Fruit fly (Drosophila melanogaster) whole organism, embryonic: Measurements from ENCODE around the gene CG17029.

Source experiments
- ATbp ChIP-seq: fragments of 200-800 bp; sonication (Bioruptor generic); optimal IDR thresholded peaks from 2 replicates; lab custom pipeline; 2017; ENCODE audit warnings: missing biosample characterization, mild to moderate bottlenecking, missing genetic modification characterization, missing genetic modification reagents
- CG12236 ChIP-seq: fragments of 200-800 bp; sonication (Bioruptor generic); optimal IDR thresholded peaks from 2 replicates; lab custom pipeline; 2016; ENCODE audit warnings: missing biosample characterization, missing genetic modification characterization
- CG12744 ChIP-seq: fragments of 200-800 bp; sonication (Bioruptor generic); optimal IDR thresholded peaks from 2 replicates; lab custom pipeline; 2016; ENCODE audit warnings: missing biosample characterization, missing genetic modification characterization
- CG17328 ChIP-seq: fragments of 200-800 bp; sonication (Bioruptor generic); IDR thresholded peaks from 2 replicates; pipeline ENCODE4 v1.3.6; 2022; ENCODE audit warnings: missing biosample characterization, missing genetic modification characterization
- CG1792 ChIP-seq: fragments of 200-800 bp; sonication (Bioruptor generic); optimal IDR thresholded peaks from 2 replicates; lab custom pipeline; 2016; ENCODE audit warnings: missing biosample characterization, missing genetic modification characterization
- CG18262 ChIP-seq: fragments of 200-800 bp; optimal IDR thresholded peaks from 3 replicates; lab custom pipeline; 2019; ENCODE audit warnings: missing biosample characterization, mild to moderate bottlenecking, missing genetic modification characterization, moderate library complexity
- CG2712 ChIP-seq: fragments of 200-800 bp; optimal IDR thresholded peaks from 3 replicates; lab custom pipeline; 2019; ENCODE audit warnings: missing biosample characterization, mild to moderate bottlenecking, missing genetic modification characterization, moderate library complexity
- CG30403 ChIP-seq: fragments of 200-800 bp; sonication (Bioruptor generic); optimal IDR thresholded peaks from 3 replicates; lab custom pipeline; 2016; ENCODE audit warnings: missing biosample characterization, missing genetic modification characterization
- CG33213 ChIP-seq: fragments of 200-800 bp; sonication (Bioruptor generic); optimal IDR thresholded peaks from 3 replicates; lab custom pipeline; 2016; ENCODE audit warnings: missing biosample characterization, missing genetic modification characterization
- CG4360 ChIP-seq: fragments of 200-800 bp; sonication (Bioruptor generic); IDR thresholded peaks from 2 replicates; pipeline ENCODE4 v1.3.6; 2022; ENCODE audit warnings: missing biosample characterization, missing genetic modification characterization
- CG5180 ChIP-seq: fragments of 200-800 bp; sonication (Bioruptor generic); optimal IDR thresholded peaks from 3 replicates; lab custom pipeline; 2017; ENCODE audit warnings: missing biosample characterization, missing genetic modification characterization, mild to moderate bottlenecking, moderate library complexity, missing genetic modification reagents
- CG6175 ChIP-seq: fragments of 200-800 bp; sonication (Bioruptor generic); IDR thresholded peaks from 3 replicates; pipeline ENCODE4 v1.3.6; 2022; ENCODE audit warnings: missing biosample characterization, missing genetic modification characterization
- CG9727 ChIP-seq: fragments of 200-800 bp; sonication (Bioruptor generic); optimal IDR thresholded peaks from 3 replicates; lab custom pipeline; 2017; ENCODE audit warnings: missing biosample characterization, mild to moderate bottlenecking, missing genetic modification characterization
- D19B ChIP-seq: fragments of 200-800 bp; sonication (Bioruptor generic); optimal IDR thresholded peaks from 2 replicates; lab custom pipeline; 2017; ENCODE audit warnings: missing biosample characterization, mild to moderate bottlenecking, missing genetic modification characterization
- Dip3 ChIP-seq: fragments of 200-800 bp; sonication (Bioruptor generic); optimal IDR thresholded peaks from 3 replicates; lab custom pipeline; 2016; ENCODE audit warnings: missing biosample characterization, missing genetic modification characterization
- Dll ChIP-seq: fragments of 200-800 bp; sonication (Bioruptor generic); IDR thresholded peaks from 4 replicates; pipeline ENCODE4 v1.3.6; 2022; ENCODE audit warnings: missing biosample characterization, missing genetic modification characterization; ENCODE audit not compliant: partially characterized antibody
- Dref ChIP-seq: fragments of 200-800 bp; sonication (Bioruptor generic); IDR thresholded peaks from 2 replicates; pipeline ENCODE4 v1.3.6; 2022; ENCODE audit warnings: missing biosample characterization, missing genetic modification characterization
- Drgx ChIP-seq: fragments of 200-800 bp; sonication (Bioruptor generic); IDR thresholded peaks from 2 replicates; pipeline ENCODE4 v1.3.6; 2022; ENCODE audit warnings: missing biosample characterization, missing genetic modification characterization
- Fer3 ChIP-seq: fragments of 200-800 bp; sonication (Bioruptor generic); optimal IDR thresholded peaks from 2 replicates; lab custom pipeline; 2018; ENCODE audit warnings: missing biosample characterization, mild to moderate bottlenecking, missing genetic modification characterization, moderate library complexity
- Gsc ChIP-seq: fragments of 200-800 bp; sonication (Bioruptor generic); IDR thresholded peaks from 2 replicates; pipeline ENCODE4 v1.3.6; 2022; ENCODE audit warnings: missing biosample characterization, missing genetic modification characterization
- HLH4C ChIP-seq: fragments of 200-800 bp; sonication (Bioruptor generic); IDR thresholded peaks from 3 replicates; pipeline ENCODE4 v1.3.6; 2022; ENCODE audit warnings: missing biosample characterization, missing genetic modification characterization; ENCODE audit not compliant: partially characterized antibody
- Jarid2 ChIP-seq: fragments of 200-800 bp; sonication (Bioruptor generic); optimal IDR thresholded peaks from 3 replicates; lab custom pipeline; 2017; ENCODE audit warnings: mild to moderate bottlenecking, missing biosample characterization, missing genetic modification reagents, missing genetic modification characterization
- Med ChIP-seq: fragments of 200-800 bp; sonication (Bioruptor generic); peaks from one replicate; lab custom pipeline; 2016; ENCODE audit warnings: missing biosample characterization, missing genetic modification characterization, mild to moderate bottlenecking, inconsistent platforms, moderate library complexity
- NC2α ChIP-seq: fragments of 200-800 bp; sonication (Bioruptor generic); optimal IDR thresholded peaks from 2 replicates; lab custom pipeline; 2016; ENCODE audit warnings: missing biosample characterization, missing genetic modification characterization
- Nf-YA ChIP-seq: fragments of 200-800 bp; sonication (Bioruptor generic); IDR thresholded peaks from 2 replicates; pipeline ENCODE4 v1.3.6; 2022; ENCODE audit warnings: missing biosample characterization, missing genetic modification characterization
- Oli ChIP-seq: fragments of 200-800 bp; sonication (Bioruptor generic); optimal IDR thresholded peaks from 2 replicates; lab custom pipeline; 2018; ENCODE audit warnings: missing biosample characterization, mild to moderate bottlenecking, missing genetic modification characterization, moderate library complexity
- Tbp ChIP-seq: fragments of >200 bp; optimal IDR thresholded peaks from 2 replicates; lab custom pipeline; 2018; ENCODE audit warnings: missing biosample characterization, missing genetic modification characterization
- amos ChIP-seq: fragments of 200-800 bp; sonication (Bioruptor generic); IDR thresholded peaks from 2 replicates; pipeline ENCODE4 v1.3.6; 2022; ENCODE audit warnings: missing biosample characterization, missing genetic modification characterization; ENCODE audit not compliant: partially characterized antibody
- ap ChIP-seq: fragments of 200-800 bp; sonication (Bioruptor generic); IDR thresholded peaks from 2 replicates; pipeline ENCODE4 v1.3.6; 2022; ENCODE audit warnings: missing biosample characterization, missing genetic modification characterization
- bab2 ChIP-seq: fragments of 200-800 bp; sonication (Bioruptor generic); optimal IDR thresholded peaks from 2 replicates; lab custom pipeline; 2016; ENCODE audit warnings: missing biosample characterization, missing genetic modification characterization
- bbx ChIP-seq: fragments of 200-800 bp; sonication (Bioruptor generic); IDR thresholded peaks from 2 replicates; pipeline ENCODE4 v1.3.6; 2022; ENCODE audit warnings: missing biosample characterization, missing genetic modification characterization; ENCODE audit not compliant: partially characterized antibody
- bowl ChIP-seq: fragments of 200-800 bp; sonication (Bioruptor generic); IDR thresholded peaks from 2 replicates; pipeline ENCODE4 v1.3.6; 2022; ENCODE audit warnings: missing biosample characterization, missing genetic modification characterization
- cad ChIP-seq: fragments of >200 bp; optimal IDR thresholded peaks from 2 replicates; lab custom pipeline; 2017; ENCODE audit warnings: missing biosample characterization, missing genetic modification characterization
- corto ChIP-seq: fragments of 200-800 bp; sonication (Bioruptor generic); optimal IDR thresholded peaks from 2 replicates; lab custom pipeline; 2016; ENCODE audit warnings: missing biosample characterization, mild to moderate bottlenecking, missing genetic modification characterization, moderate library complexity
- dmrt11E ChIP-seq: fragments of 200-800 bp; sonication (Bioruptor generic); optimal IDR thresholded peaks from 3 replicates; lab custom pipeline; 2018; ENCODE audit warnings: missing biosample characterization, mild to moderate bottlenecking, missing genetic modification characterization, moderate library complexity
- esg ChIP-seq: fragments of 200-800 bp; sonication (Bioruptor generic); conservative IDR thresholded peaks from 2 replicates; pipeline ENCODE4 v1.3.6; 2022; ENCODE audit warnings: missing biosample characterization, missing genetic modification characterization
- hb ChIP-seq: fragments of 200-800 bp; sonication (Bioruptor generic); IDR thresholded peaks from 3 replicates; pipeline ENCODE4 v1.3.6; 2022; ENCODE audit warnings: missing biosample characterization, missing genetic modification characterization; ENCODE audit not compliant: partially characterized antibody
- jing ChIP-seq: fragments of 200-800 bp; sonication (Bioruptor generic); optimal IDR thresholded peaks from 2 replicates; lab custom pipeline; 2018; ENCODE audit warnings: missing biosample characterization, mild to moderate bottlenecking, missing genetic modification characterization
- kah ChIP-seq: fragments of 200-800 bp; sonication (Bioruptor generic); optimal IDR thresholded peaks from 2 replicates; lab custom pipeline; 2018; ENCODE audit warnings: missing biosample characterization, mild to moderate bottlenecking, missing genetic modification characterization
- lov ChIP-seq, 2 experiments: fragments of 200-800 bp in 1 of 2; fragments of >200 bp in 1 of 2; sonication (Bioruptor generic) in 1 of 2; IDR thresholded peaks in 1 of 2; optimal IDR thresholded peaks in 1 of 2; 2 replicates in 1 of 2; 3 replicates in 1 of 2; pipeline versions ENCODE4 v1.3.6 to Lab custom; 2017 to 2022; ENCODE audit warnings: missing biosample characterization in 1 of 2, missing genetic modification characterization in 1 of 2
- pzg ChIP-seq: fragments of 200-800 bp; sonication (Bioruptor generic); optimal IDR thresholded peaks from 3 replicates; lab custom pipeline; 2018; ENCODE audit warnings: missing biosample characterization, mild to moderate bottlenecking, missing genetic modification characterization, moderate library complexity
- sens ChIP-seq: fragments of 200-800 bp; sonication (Bioruptor generic); peaks from one replicate; lab custom pipeline; 2016; ENCODE audit warnings: missing biosample characterization, missing genetic modification characterization
- slou ChIP-seq: fragments of 200-800 bp; sonication (Bioruptor generic); optimal IDR thresholded peaks from 3 replicates; lab custom pipeline; 2016; ENCODE audit warnings: missing biosample characterization, missing genetic modification characterization
- ssp ChIP-seq: fragments of 200-800 bp; sonication (Bioruptor generic); IDR thresholded peaks from 2 replicates; pipeline ENCODE4 v1.3.6; 2022; ENCODE audit warnings: missing biosample characterization, missing genetic modification characterization
- tll ChIP-seq, 2 experiments: fragments of 200-800 bp in 1 of 2; fragments of >200 bp in 1 of 2; sonication (Bioruptor generic) in 1 of 2; optimal IDR thresholded peaks; 2 replicates each; lab custom pipeline; 2017 to 2019; ENCODE audit warnings: missing biosample characterization in 2 of 2, missing genetic modification characterization in 2 of 2, mild to moderate bottlenecking in 1 of 2, moderate library complexity in 1 of 2
- trem ChIP-seq: fragments of 200-800 bp; optimal IDR thresholded peaks from 3 replicates; lab custom pipeline; 2019; ENCODE audit warnings: missing biosample characterization, mild to moderate bottlenecking, missing genetic modification characterization, moderate library complexity
- yki ChIP-seq: fragments of >200 bp; optimal IDR thresholded peaks from 3 replicates; lab custom pipeline; 2018
- zen ChIP-seq: fragments of 200-800 bp; sonication (Bioruptor generic); optimal IDR thresholded peaks from 3 replicates; lab custom pipeline; 2018; ENCODE audit warnings: missing biosample characterization, mild to moderate bottlenecking, missing genetic modification characterization, moderate library complexity

Gene CG17029

DNA sequence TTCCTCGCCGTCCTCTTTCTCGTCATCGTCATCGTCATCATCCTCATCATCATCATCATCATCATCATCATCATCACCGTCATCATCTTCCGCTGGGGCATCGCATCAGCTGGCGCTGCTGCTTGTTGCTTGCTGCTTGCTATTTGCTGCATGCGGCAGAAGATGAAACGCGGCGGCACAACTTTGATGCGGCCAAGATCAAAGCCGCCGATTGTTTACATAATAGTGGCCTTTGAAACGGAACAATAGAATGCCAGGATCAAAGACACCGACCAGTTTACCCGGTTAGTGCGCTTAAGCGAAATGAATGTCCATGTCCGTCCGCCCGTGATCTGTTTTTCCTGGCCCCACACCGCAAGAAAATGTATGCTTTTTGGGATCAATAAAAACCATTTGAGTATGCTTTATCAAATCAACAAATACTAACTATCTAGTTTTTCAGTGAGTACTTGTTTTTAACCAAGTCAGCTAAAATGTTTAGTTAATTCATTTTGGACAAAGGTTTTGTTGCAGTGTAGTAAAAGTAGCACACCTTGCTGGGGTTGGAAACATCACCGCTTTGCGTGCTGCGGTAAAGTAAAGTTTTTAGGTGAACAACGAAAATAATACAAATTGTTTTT lies 44.5 kb downstream of the CG17029 start (continued):
- TF ChIP-seq CG1792 (GFP tag; lab: Kevin White, UChicago) (no peak), Fer3 (tag; lab: Kevin White, UChicago) (no peak), Oli (tag; lab: Kevin White, UChicago) (peak; percentile 45), kah (GFP tag; lab: Kevin White, UChicago) (no peak), CG18262 (tag; lab: Kevin White, UChicago) (peak; percentile 76), jing (GFP tag; lab: Kevin White, UChicago) (peak; percentile 34), esg (GFP tag; lab: Robert Waterston, UW) (peak; percentile 29; the same call in 1 of the 2 replicates), hb (GFP tag; lab: Robert Waterston, UW) (no peak), trem (tag; lab: Kevin White, UChicago) (peak; percentile 60), CG6175 (GFP tag; lab: Robert Waterston, UW) (no peak), ap (GFP tag; lab: Robert Waterston, UW) (no peak), Drgx (GFP tag; lab: Robert Waterston, UW) (no peak), lov (optimal IDR thresholded peaks at IDR 0.05; lab: Kevin White, UChicago) (no peak), lov (GFP tag; IDR thresholded peaks at IDR 0.05; lab: Robert Waterston, UW) (peak; percentile 73; the same call in 1 of the 3 replicates), slou (GFP tag; lab: Kevin White, UChicago) (no peak), HLH4C (GFP tag; lab: Robert Waterston, UW) (no peak), NC2α (GFP tag; lab: Kevin White, UChicago) (peak; percentile 3), bowl (GFP tag; lab: Robert Waterston, UW) (no peak), Gsc (GFP tag; lab: Robert Waterston, UW) (peak; percentile 32; the same call in 1 of the 2 replicates), ssp (GFP tag; lab: Robert Waterston, UW) (no peak), bab2 (GFP tag; lab: Kevin White, UChicago) (peak; percentile 26), CG30403 (GFP tag; lab: Kevin White, UChicago) (peak; percentile 52), yki (lab: Kevin White, UChicago) (no peak), Dref (GFP tag; lab: Robert Waterston, UW) (no peak), tll (GFP tag; optimal IDR thresholded peaks at IDR 0.05; lab: Kevin White, UChicago) (peak in 1 of 2 experiments; percentile 31), D19B (GFP tag; lab: Kevin White, UChicago) (no peak), corto (GFP tag; lab: Kevin White, UChicago) (no peak), CG17328 (GFP tag; lab: Robert Waterston, UW) (peak; percentile 63), CG12236 (GFP tag; lab: Kevin White, UChicago) (peak; percentile 43), CG12744 (no peak), zen (peak; percentile 89), dmrt11E (tag; lab: Kevin White, UChicago) (peak; percentile 92), CG33213 (GFP tag; lab: Kevin White, UChicago) (peak; percentile 1), Tbp (GFP tag; lab: Kevin White, UChicago) (no peak)

DNA sequence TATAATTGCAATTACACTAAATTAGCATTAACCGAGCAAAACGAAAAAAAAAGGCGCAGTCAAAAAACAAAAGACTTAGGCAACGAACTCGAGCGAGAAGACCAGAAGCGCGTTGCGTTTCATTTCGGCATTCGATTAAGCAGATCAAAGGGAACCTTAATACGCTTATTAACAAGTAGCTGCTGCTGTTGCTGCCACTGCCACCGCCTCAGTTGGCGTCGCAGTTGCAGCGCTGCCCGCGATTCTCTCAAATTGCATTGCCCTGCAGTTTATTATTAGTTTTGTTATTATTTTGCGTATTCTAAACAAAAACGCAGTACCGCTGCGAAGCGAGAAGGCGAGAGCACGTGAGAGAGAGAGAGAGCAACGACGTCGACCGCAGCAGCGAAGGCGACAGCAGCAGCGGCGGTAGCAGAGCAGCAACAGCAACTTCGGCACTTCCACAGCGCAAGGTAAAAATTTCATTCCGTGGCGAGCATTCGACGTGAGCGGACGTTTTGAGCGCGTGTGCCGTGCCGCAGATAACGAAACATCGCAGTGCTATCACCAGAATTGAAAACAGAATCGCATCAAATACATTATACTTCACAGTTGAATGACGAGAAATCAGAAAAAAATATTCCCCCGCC lies 46.5 kb downstream of the CG17029 start, which contains the start of gene Notum:
Notum (plus strand) TSS at position 461 of the 629 bp plus-strand sequence.
- peak; percentile 40 for TF ChIP-seq kah (GFP tag; lab: Kevin White, UChicago)
- TF ChIP-seq CG5180 (GFP tag; lab: Kevin White, UChicago) = no peak
- peak; percentile 28; the same call in 1 of the 2 replicates for TF ChIP-seq bbx (GFP tag; lab: Robert Waterston, UW)
- TF ChIP-seq CG9727 (GFP tag; lab: Kevin White, UChicago) = peak; percentile 2
- TF ChIP-seq pzg (GFP tag; lab: Kevin White, UChicago) = no peak
- TF ChIP-seq Dll (GFP tag; lab: Robert Waterston, UW) = peak; percentile 51; the same call in 3 of the 4 replicates
- TF ChIP-seq CG2712 (tag; lab: Kevin White, UChicago) = peak; percentile 9
- TF ChIP-seq cad = peak; percentile 45
- TF ChIP-seq Jarid2 (GFP tag; lab: Kevin White, UChicago) = peak; percentile 87
- peak; percentile 43 for TF ChIP-seq CG4360
- TF ChIP-seq Dip3 = no peak
- TF ChIP-seq sens (GFP tag; lab: Kevin White, UChicago) = peak; percentile 84
- peak; percentile 13 for TF ChIP-seq zen
- TF ChIP-seq amos (GFP tag; lab: Robert Waterston, UW) = peak; percentile 38; the same call in 1 of the 2 replicates
- TF ChIP-seq Nf-YA (GFP tag; lab: Robert Waterston, UW) = no peak
- peak; percentile 71 for TF ChIP-seq Med
- no peak for TF ChIP-seq ATbp (GFP tag; lab: Kevin White, UChicago)
